Fruit fly (Drosophila melanogaster): ENCODE data around the gene CG45078.

The CG45078 gene

dm6 chr3R:10777274-10777673, at the start of gene CG45078, which contains the start of the genes CG45076 and fau:
Gene CG45078, minus strand, starts transcription at chr3R:10777374.
Gene CG45076, minus strand, starts transcription at chr3R:10777374.
Gene fau, minus strand, starts transcription at chr3R:10777374.
- no peak for TF ChIP-seq Myc (optimal IDR thresholded peaks at IDR 0.05)
- TF ChIP-seq Vsx2 (GFP tag; optimal IDR thresholded peaks at IDR 0.05; ENCODE audit: partially characterized antibody): no peak
- no peak for TF ChIP-seq Hnf4 (GFP tag; optimal IDR thresholded peaks at IDR 0.05)
- TF ChIP-seq N (GFP tag; optimal IDR thresholded peaks at IDR 0.05): no peak
- TF ChIP-seq dmrt93B (GFP tag; optimal IDR thresholded peaks at IDR 0.05): no peak

dm6 chr3R:10815032-10815431, 37.9 kb upstream of the CG45078 start, which contains the start of the genes CG14693 and TTLL15:
Gene CG14693, minus strand, starts transcription at chr3R:10815047.
Gene TTLL15, plus strand, starts transcription at chr3R:10815288.
- TF ChIP-seq OdsH (GFP tag; optimal IDR thresholded peaks at IDR 0.05) (no peak), dsf (GFP tag; optimal IDR thresholded peaks at IDR 0.05; ENCODE audit: borderline replicate concordance) (no peak), Myc (optimal IDR thresholded peaks at IDR 0.05) (peak; percentile 48), br (GFP tag; optimal IDR thresholded peaks at IDR 0.05) (no peak), Dif (GFP tag; optimal IDR thresholded peaks at IDR 0.05; ENCODE audit: partially characterized antibody) (no peak), CG32264 (GFP tag; optimal IDR thresholded peaks at IDR 0.05) (no peak), dl (GFP tag; optimal IDR thresholded peaks at IDR 0.05; ENCODE audit: insufficient read depth in 1 of 2, partially characterized antibody in 2 of 2) (no peak)

- TF ChIP-seq CG32264 (GFP tag; optimal IDR thresholded peaks at IDR 0.05): no peak
- TF ChIP-seq Sp1 (GFP tag; optimal IDR thresholded peaks at IDR 0.05): no peak
- no peak for TF ChIP-seq br (GFP tag; optimal IDR thresholded peaks at IDR 0.05)
- TF ChIP-seq Dif (GFP tag; optimal IDR thresholded peaks at IDR 0.05; ENCODE audit: partially characterized antibody): no peak
- no peak for TF ChIP-seq lola (GFP tag; optimal IDR thresholded peaks at IDR 0.05)
- TF ChIP-seq dl (GFP tag; optimal IDR thresholded peaks at IDR 0.05; ENCODE audit: insufficient read depth in 1 of 2, partially characterized antibody in 2 of 2): no peak
- no peak for TF ChIP-seq Jra (GFP tag; optimal IDR thresholded peaks at IDR 0.05)
- TF ChIP-seq Mio (GFP tag; optimal IDR thresholded peaks at IDR 0.05): no peak
- no peak for TF ChIP-seq OdsH (GFP tag; optimal IDR thresholded peaks at IDR 0.05)
- no peak for TF ChIP-seq Rel (GFP tag; optimal IDR thresholded peaks at IDR 0.05)
- TF ChIP-seq Rel (tag; optimal IDR thresholded peaks at IDR 0.05): no peak
- TF ChIP-seq pan (optimal IDR thresholded peaks at IDR 0.05): no peak
- TF ChIP-seq Abd-B (GFP tag; optimal IDR thresholded peaks at IDR 0.05): no peak
- no peak for TF ChIP-seq foxo (GFP tag; optimal IDR thresholded peaks at IDR 0.05)
- no peak for TF ChIP-seq dsf (GFP tag; optimal IDR thresholded peaks at IDR 0.05; ENCODE audit: borderline replicate concordance)
- no peak for TF ChIP-seq sage (GFP tag; optimal IDR thresholded peaks at IDR 0.05)
These were observed 26.7 kb upstream of the CG45078 start, which contains the start of gene CG14692 for dm6 chr3R:10803855-10804254. Gene CG14692, minus strand, starts transcription at chr3R:10803955.

dm6 chr3R:10792604-10793003, 15.4 kb upstream of the CG45078 start, which contains the start of gene CG14687:
Gene CG14687, plus strand, starts transcription at chr3R:10792904.
- TF ChIP-seq sage (GFP tag; optimal IDR thresholded peaks at IDR 0.05): no peak
- no peak for TF ChIP-seq psq (GFP tag; optimal IDR thresholded peaks at IDR 0.05)
- no peak for TF ChIP-seq Dif (GFP tag; optimal IDR thresholded peaks at IDR 0.05; ENCODE audit: partially characterized antibody)
- no peak for TF ChIP-seq ey (GFP tag; optimal IDR thresholded peaks at IDR 0.05)
- no peak for TF ChIP-seq Vsx2 (GFP tag; optimal IDR thresholded peaks at IDR 0.05; ENCODE audit: partially characterized antibody)
- TF ChIP-seq brk (GFP tag; optimal IDR thresholded peaks at IDR 0.05): no peak
- no peak for TF ChIP-seq h (GFP tag; optimal IDR thresholded peaks at IDR 0.05)

- no peak for TF ChIP-seq Mio (GFP tag; optimal IDR thresholded peaks at IDR 0.05)
- TF ChIP-seq h (GFP tag; optimal IDR thresholded peaks at IDR 0.05): peak; percentile 67
- TF ChIP-seq usp (GFP tag; optimal IDR thresholded peaks at IDR 0.05): no peak
- TF ChIP-seq tai (GFP tag; optimal IDR thresholded peaks at IDR 0.05): no peak
- TF ChIP-seq Hr83 (GFP tag; optimal IDR thresholded peaks at IDR 0.05; ENCODE audit: poor library complexity, severe bottlenecking): no peak
- TF ChIP-seq woc (GFP tag; optimal IDR thresholded peaks at IDR 0.05): peak; percentile 66
- no peak for TF ChIP-seq lola (GFP tag; optimal IDR thresholded peaks at IDR 0.05)
- peak; percentile 62 for TF ChIP-seq Myc (optimal IDR thresholded peaks at IDR 0.05)
- no peak for TF ChIP-seq Vsx2 (GFP tag; optimal IDR thresholded peaks at IDR 0.05; ENCODE audit: partially characterized antibody)
- peak; percentile 10 for TF ChIP-seq CG32264 (GFP tag; optimal IDR thresholded peaks at IDR 0.05)
- peak; percentile 57 for TF ChIP-seq ey (GFP tag; optimal IDR thresholded peaks at IDR 0.05)
- no peak for TF ChIP-seq dl (GFP tag; optimal IDR thresholded peaks at IDR 0.05; ENCODE audit: insufficient read depth in 1 of 2, partially characterized antibody in 2 of 2)
- no peak for TF ChIP-seq Dfd (GFP tag; optimal IDR thresholded peaks at IDR 0.05)
- TF ChIP-seq jim (GFP tag; optimal IDR thresholded peaks at IDR 0.05): no peak
- peak; percentile 24 for TF ChIP-seq dsf (GFP tag; optimal IDR thresholded peaks at IDR 0.05; ENCODE audit: borderline replicate concordance)
- TF ChIP-seq GATAd (GFP tag; optimal IDR thresholded peaks at IDR 0.05): peak; percentile 69
- peak; percentile 52 for TF ChIP-seq HLH106 (tag; optimal IDR thresholded peaks at IDR 0.05)
- peak; percentile 53 for TF ChIP-seq br (GFP tag; optimal IDR thresholded peaks at IDR 0.05)
- TF ChIP-seq foxo (GFP tag; optimal IDR thresholded peaks at IDR 0.05): peak in 1 of 2 experiments; percentile 50
- peak; percentile 41 for TF ChIP-seq psq (GFP tag; optimal IDR thresholded peaks at IDR 0.05)
- TF ChIP-seq fru (GFP tag; optimal IDR thresholded peaks at IDR 0.05): peak; percentile 64
- no peak for TF ChIP-seq Dif (GFP tag; optimal IDR thresholded peaks at IDR 0.05; ENCODE audit: partially characterized antibody)
- peak; percentile 35 for TF ChIP-seq OdsH (GFP tag; optimal IDR thresholded peaks at IDR 0.05)
- TF ChIP-seq CrebA (GFP tag; optimal IDR thresholded peaks at IDR 0.05; ENCODE audit: borderline replicate concordance): no peak
- no peak for TF ChIP-seq sage (GFP tag; optimal IDR thresholded peaks at IDR 0.05)
- TF ChIP-seq Hr78 (GFP tag; optimal IDR thresholded peaks at IDR 0.05): no peak
- peak; percentile 49 for TF ChIP-seq sv (GFP tag; optimal IDR thresholded peaks at IDR 0.05)
- TF ChIP-seq dmrt93B (GFP tag; optimal IDR thresholded peaks at IDR 0.05): peak; percentile 50
- TF ChIP-seq CG9705 (GFP tag; optimal IDR thresholded peaks at IDR 0.05): peak; percentile 38
- no peak for TF ChIP-seq N (GFP tag; optimal IDR thresholded peaks at IDR 0.05)
- no peak for TF ChIP-seq Sp1 (GFP tag; optimal IDR thresholded peaks at IDR 0.05)
These were observed 11.0 kb upstream of the CG45078 start, which contains the start of the genes Art1 and Mcm5 for dm6 chr3R:10788186-10788585. Gene Art1, minus strand, starts transcription at chr3R:10788226. Gene Mcm5, plus strand, starts transcription at chr3R:10788524.
